Fruit fly (Drosophila melanogaster) whole organism, adult: Measurements from ENCODE around the gene CG42238.

ENCODE experiments used
- CG14711 ChIP-seq: fragments of 200-800 bp; sonication (Bioruptor generic); optimal IDR thresholded peaks from 2 replicates; lab custom pipeline; 2018; ENCODE audit warnings: missing biosample characterization, mild to moderate bottlenecking, missing genetic modification characterization, moderate library complexity
- CG7045 ChIP-seq: fragments of 200-800 bp; sonication (Bioruptor generic); optimal IDR thresholded peaks from 2 replicates; lab custom pipeline; 2017; ENCODE audit warnings: missing biosample characterization, mild to moderate bottlenecking, missing genetic modification characterization
- Mnt ChIP-seq: fragments of 200-800 bp; sonication (Bioruptor generic); optimal IDR thresholded peaks from 2 replicates; lab custom pipeline; 2016; ENCODE audit warnings: missing biosample characterization, mild to moderate bottlenecking, missing genetic modification characterization
- bab1 ChIP-seq: fragments of 200-800 bp; sonication (Bioruptor generic); optimal IDR thresholded peaks from 3 replicates; lab custom pipeline; 2019; ENCODE audit warnings: missing biosample characterization, mild to moderate bottlenecking, missing genetic modification characterization, moderate library complexity
- cnc ChIP-seq, 2 experiments: fragments of >200 bp; optimal IDR thresholded peaks; 2 replicates each; lab custom pipeline; 2017
- pad ChIP-seq: fragments of 200-800 bp; sonication (Bioruptor generic); optimal IDR thresholded peaks from 3 replicates; lab custom pipeline; 2017; ENCODE audit warnings: missing biosample characterization, missing genetic modification characterization, mild to moderate bottlenecking, moderate library complexity, missing genetic modification reagents

- no peak for TF ChIP-seq cnc (optimal IDR thresholded peaks at IDR 0.05; lab: Kevin White, UChicago)
- TF ChIP-seq CG14711 (tag; lab: Kevin White, UChicago): no peak
- no peak for TF ChIP-seq CG7045 (GFP tag; lab: Kevin White, UChicago)
- no peak for TF ChIP-seq Mnt (GFP tag; lab: Kevin White, UChicago)
- TF ChIP-seq bab1 (GFP tag; lab: Kevin White, UChicago): no peak
- TF ChIP-seq pad (GFP tag; lab: Kevin White, UChicago): no peak
Measured at dm6 chr2L:21008613-21009012, 43.4 kb downstream of the CG42238 start.
